Worm (Caenorhabditis elegans) whole organism, L4/young adult: ENCODE results near the gene ZK1058.9.

Experiments
- W03F9.2 ChIP-seq: fragments of 150-350 bp; optimal IDR thresholded peaks from 2 replicates; lab custom pipeline; 2014; ENCODE audit warnings: missing biosample characterization, missing genetic modification characterization
- dao-5 ChIP-seq: sonication (generic microtip); optimal IDR thresholded peaks from 2 replicates; lab custom pipeline; 2016; ENCODE audit warnings: missing genotype, missing genetic modification characterization, moderate library complexity, missing compliant biosample characterization
- him-1 ChIP-seq: sonication (generic microtip); optimal IDR thresholded peaks from 2 replicates; lab custom pipeline; 2016; ENCODE audit warnings: missing genotype, missing genetic modification reagents, missing genetic modification characterization, missing compliant biosample characterization

DNA sequence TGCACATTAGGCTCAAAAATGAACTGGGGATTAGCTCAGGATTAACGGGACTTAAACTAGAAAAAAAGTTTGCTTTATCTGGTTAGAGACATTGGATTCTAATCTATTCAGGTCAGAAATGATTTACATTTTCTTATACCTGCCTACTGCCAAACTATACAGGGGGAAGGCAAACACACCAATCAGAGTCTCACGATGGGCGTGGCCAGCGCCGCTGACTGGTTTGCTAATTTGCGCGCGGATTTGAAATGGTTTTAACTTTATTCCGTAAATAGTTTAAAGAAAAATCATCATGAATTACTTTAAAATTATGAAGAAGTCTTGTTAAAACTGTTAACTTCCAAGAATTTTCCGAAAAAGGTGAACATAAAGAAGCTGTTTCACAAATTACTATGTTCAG, 27.7 kb downstream of the ZK1058.9 start:
- TF ChIP-seq W03F9.2 (tag; lab: Kevin White, UChicago) (no peak), him-1 (tag; lab: Kevin White, UChicago) (no peak), dao-5 (tag; lab: Kevin White, UChicago) (no peak)
